Fruit fly (Drosophila melanogaster) whole organism, embryonic: ENCODE results near the gene dsx.

Source experiments
- Atf-2 ChIP-seq: fragments of 200-800 bp; sonication (Bioruptor generic); optimal IDR thresholded peaks from 2 replicates; lab custom pipeline; 2016; ENCODE audit warnings: missing biosample characterization, missing genetic modification characterization
- BtbVII ChIP-seq: fragments of 200-800 bp; sonication (Bioruptor generic); optimal IDR thresholded peaks from 3 replicates; lab custom pipeline; 2017; ENCODE audit warnings: missing biosample characterization, mild to moderate bottlenecking, missing genetic modification characterization
- CG11696 ChIP-seq: fragments of 200-800 bp; sonication (Bioruptor generic); IDR thresholded peaks from 2 replicates; pipeline ENCODE4 v1.3.6; 2022; ENCODE audit warnings: missing biosample characterization, missing genetic modification characterization
- CG15073 ChIP-seq: fragments of 200-800 bp; sonication (Bioruptor generic); optimal IDR thresholded peaks from 2 replicates; lab custom pipeline; 2016; ENCODE audit warnings: missing biosample characterization, missing genetic modification characterization
- CG17359 ChIP-seq: fragments of 200-800 bp; sonication (Bioruptor generic); optimal IDR thresholded peaks from 3 replicates; lab custom pipeline; 2018; ENCODE audit warnings: missing biosample characterization, mild to moderate bottlenecking, missing genetic modification characterization, moderate library complexity
- CG18619 ChIP-seq: fragments of 200-800 bp; sonication (Bioruptor generic); optimal IDR thresholded peaks from 3 replicates; lab custom pipeline; 2017; ENCODE audit warnings: missing biosample characterization, mild to moderate bottlenecking, missing genetic modification characterization
- CG2712 ChIP-seq: fragments of 200-800 bp; optimal IDR thresholded peaks from 3 replicates; lab custom pipeline; 2019; ENCODE audit warnings: missing biosample characterization, mild to moderate bottlenecking, missing genetic modification characterization, moderate library complexity
- CG3281 ChIP-seq: fragments of 200-800 bp; sonication (Bioruptor generic); optimal IDR thresholded peaks from 3 replicates; lab custom pipeline; 2017; ENCODE audit warnings: missing biosample characterization, mild to moderate bottlenecking, missing genetic modification characterization
- CG3995 ChIP-seq: fragments of 200-800 bp; sonication (Bioruptor generic); optimal IDR thresholded peaks from 3 replicates; lab custom pipeline; 2016; ENCODE audit warnings: missing biosample characterization, missing genetic modification characterization
- CG4328 ChIP-seq: fragments of 200-800 bp; sonication (Bioruptor generic); optimal IDR thresholded peaks from 3 replicates; lab custom pipeline; 2017; ENCODE audit warnings: missing biosample characterization, missing genetic modification reagents, missing genetic modification characterization
- CG6175 ChIP-seq: fragments of 200-800 bp; sonication (Bioruptor generic); IDR thresholded peaks from 3 replicates; pipeline ENCODE4 v1.3.6; 2022; ENCODE audit warnings: missing biosample characterization, missing genetic modification characterization
- CG7271 ChIP-seq: fragments of 200-800 bp; sonication (Bioruptor generic); optimal IDR thresholded peaks from 2 replicates; lab custom pipeline; 2018; ENCODE audit warnings: missing biosample characterization, mild to moderate bottlenecking, missing genetic modification characterization, moderate library complexity
- CG7372 ChIP-seq: fragments of 200-800 bp; sonication (Bioruptor generic); IDR thresholded peaks from 2 replicates; pipeline ENCODE4 v1.3.6; 2022; ENCODE audit warnings: missing biosample characterization, missing genetic modification characterization
- CG7786 ChIP-seq: fragments of 200-800 bp; sonication (Bioruptor generic); optimal IDR thresholded peaks from 2 replicates; lab custom pipeline; 2016; ENCODE audit warnings: missing biosample characterization, missing genetic modification characterization
- CG8359 ChIP-seq: fragments of 200-800 bp; sonication (Bioruptor generic); optimal IDR thresholded peaks from 2 replicates; lab custom pipeline; 2017; ENCODE audit warnings: missing biosample characterization, mild to moderate bottlenecking, missing genetic modification characterization, borderline replicate concordance
- CG9817 ChIP-seq: fragments of 200-800 bp; sonication (Bioruptor generic); optimal IDR thresholded peaks from 2 replicates; lab custom pipeline; 2018; ENCODE audit warnings: missing biosample characterization, mild to moderate bottlenecking, missing genetic modification characterization, moderate library complexity
- Dfd ChIP-seq, 2 experiments: fragments of >200 bp; optimal IDR thresholded peaks; 2 replicates each; lab custom pipeline; 2017; ENCODE audit warnings: missing biosample characterization in 2 of 2, missing genetic modification characterization in 2 of 2
- Dip3 ChIP-seq: fragments of 200-800 bp; sonication (Bioruptor generic); optimal IDR thresholded peaks from 3 replicates; lab custom pipeline; 2016; ENCODE audit warnings: missing biosample characterization, missing genetic modification characterization
- Hey ChIP-seq: fragments of 200-800 bp; sonication (Bioruptor generic); optimal IDR thresholded peaks from 3 replicates; lab custom pipeline; 2018; ENCODE audit warnings: missing biosample characterization, mild to moderate bottlenecking, missing genetic modification characterization
- HmgZ ChIP-seq: fragments of 200-800 bp; sonication (Bioruptor generic); optimal IDR thresholded peaks from 2 replicates; lab custom pipeline; 2018; ENCODE audit warnings: missing biosample characterization, mild to moderate bottlenecking, missing genetic modification characterization
- Mes4 ChIP-seq: fragments of 200-800 bp; sonication (Bioruptor generic); optimal IDR thresholded peaks from 2 replicates; lab custom pipeline; 2016; ENCODE audit warnings: missing biosample characterization, missing genetic modification characterization
- NK7.1 ChIP-seq: fragments of 200-800 bp; sonication (Bioruptor generic); optimal IDR thresholded peaks from 3 replicates; lab custom pipeline; 2016; ENCODE audit warnings: missing biosample characterization, missing genetic modification characterization
- Side ChIP-seq: fragments of 200-800 bp; sonication (Bioruptor generic); optimal IDR thresholded peaks from 2 replicates; lab custom pipeline; 2016; ENCODE audit warnings: missing biosample characterization, missing genetic modification characterization
- Usf ChIP-seq: fragments of 200-800 bp; sonication (Bioruptor generic); optimal IDR thresholded peaks from 2 replicates; lab custom pipeline; 2017; ENCODE audit warnings: missing genotype, missing biosample characterization, missing genetic modification characterization
- ash1 ChIP-seq: fragments of 200-800 bp; sonication (Bioruptor generic); optimal IDR thresholded peaks from 2 replicates; lab custom pipeline; 2018; ENCODE audit warnings: missing biosample characterization, mild to moderate bottlenecking, missing genetic modification characterization
- bcd ChIP-seq: fragments of 200-800 bp; sonication (Bioruptor generic); optimal IDR thresholded peaks from 2 replicates; lab custom pipeline; 2017; ENCODE audit warnings: missing biosample characterization, mild to moderate bottlenecking, missing genetic modification characterization
- bigmax ChIP-seq: fragments of 200-800 bp; sonication (Bioruptor generic); optimal IDR thresholded peaks from 2 replicates; lab custom pipeline; 2018; ENCODE audit warnings: missing biosample characterization, mild to moderate bottlenecking, missing genetic modification characterization
- dmrt11E ChIP-seq: fragments of 200-800 bp; sonication (Bioruptor generic); optimal IDR thresholded peaks from 3 replicates; lab custom pipeline; 2018; ENCODE audit warnings: missing biosample characterization, mild to moderate bottlenecking, missing genetic modification characterization, moderate library complexity
- dmrt99B ChIP-seq: fragments of 200-800 bp; sonication (Bioruptor generic); optimal IDR thresholded peaks from 2 replicates; lab custom pipeline; 2018; ENCODE audit warnings: missing biosample characterization, mild to moderate bottlenecking, missing genetic modification characterization, moderate library complexity
- fd3F ChIP-seq: fragments of 200-800 bp; sonication (Bioruptor generic); optimal IDR thresholded peaks from 2 replicates; lab custom pipeline; 2018; ENCODE audit warnings: missing biosample characterization, mild to moderate bottlenecking, missing genetic modification characterization, moderate library complexity
- gfzf ChIP-seq: fragments of 200-800 bp; sonication (Bioruptor generic); optimal IDR thresholded peaks from 2 replicates; lab custom pipeline; 2016; ENCODE audit warnings: missing biosample characterization, mild to moderate bottlenecking, missing genetic modification characterization, moderate library complexity
- gsb-n ChIP-seq: fragments of 200-800 bp; sonication (Bioruptor generic); optimal IDR thresholded peaks from 3 replicates; lab custom pipeline; 2018; ENCODE audit warnings: missing biosample characterization, mild to moderate bottlenecking, missing genetic modification characterization
- ken ChIP-seq: fragments of 200-800 bp; sonication (Bioruptor generic); IDR thresholded peaks from 3 replicates; pipeline ENCODE4 v1.3.6; 2022; ENCODE audit warnings: missing biosample characterization, missing genetic modification characterization
- kni ChIP-seq: fragments of 200-800 bp; sonication (Bioruptor generic); optimal IDR thresholded peaks from 3 replicates; lab custom pipeline; 2017; ENCODE audit warnings: mild to moderate bottlenecking, missing biosample characterization, missing genetic modification reagents, missing genetic modification characterization
- prd ChIP-seq, 3 experiments: fragments of >200 bp in 2 of 3; fragments of 200-800 bp in 1 of 3; sonication (Bioruptor generic) in 1 of 3; optimal IDR thresholded peaks in 2 of 3; IDR thresholded peaks in 1 of 3; 2 replicates in 2 of 3; 3 replicates in 1 of 3; pipeline versions ENCODE4 v1.3.6 to Lab custom; 2017 to 2022; ENCODE audit warnings: missing biosample characterization in 1 of 3, missing genetic modification characterization in 1 of 3
- sens-2 ChIP-seq: fragments of 200-800 bp; sonication (Bioruptor generic); IDR thresholded peaks from 2 replicates; pipeline ENCODE4 v1.3.6; 2022; ENCODE audit warnings: missing biosample characterization, missing genetic modification characterization
- sob ChIP-seq: fragments of 200-800 bp; sonication (Bioruptor generic); IDR thresholded peaks from 2 replicates; pipeline ENCODE4 v1.3.6; 2022; ENCODE audit warnings: missing biosample characterization, missing genetic modification characterization
- stc ChIP-seq: fragments of 200-800 bp; sonication (Bioruptor generic); IDR thresholded peaks from 2 replicates; pipeline ENCODE4 v1.3.6; 2022; ENCODE audit warnings: missing biosample characterization, missing genetic modification characterization
- tin ChIP-seq: fragments of 200-800 bp; sonication (Bioruptor generic); optimal IDR thresholded peaks from 3 replicates; lab custom pipeline; 2016; ENCODE audit warnings: missing biosample characterization, missing genetic modification characterization
- tna ChIP-seq: fragments of 200-800 bp; sonication (Bioruptor generic); IDR thresholded peaks from 2 replicates; pipeline ENCODE4 v1.3.6; 2022; ENCODE audit warnings: missing biosample characterization, missing genetic modification characterization; ENCODE audit not compliant: partially characterized antibody
- zf30C ChIP-seq: fragments of 200-800 bp; sonication (Bioruptor generic); optimal IDR thresholded peaks from 3 replicates; lab custom pipeline; 2018; ENCODE audit warnings: missing biosample characterization, mild to moderate bottlenecking, missing genetic modification characterization

Gene dsx

dm6 chr3R:8001074-8001669, 34.0 kb upstream of the dsx start, which contains the start of the genes Kmn2 and CG2698 (continued):
- TF ChIP-seq Mes4 = peak; percentile 61
- peak; percentile 96 for TF ChIP-seq tin
- peak; percentile 68 for TF ChIP-seq CG7271 (tag; lab: Kevin White, UChicago)
- peak; percentile 95 for TF ChIP-seq CG9817 (tag; lab: Kevin White, UChicago)
- peak; percentile 61 for TF ChIP-seq NK7.1 (GFP tag; lab: Kevin White, UChicago)
- no peak for TF ChIP-seq prd (optimal IDR thresholded peaks at IDR 0.05; lab: Kevin White, UChicago)
- TF ChIP-seq prd (GFP tag; IDR thresholded peaks at IDR 0.05; lab: Robert Waterston, UW) = peak; percentile 99
- peak; percentile 67 for TF ChIP-seq CG8359 (GFP tag; lab: Kevin White, UChicago)
- peak; percentile 96 for TF ChIP-seq CG17359 (tag; lab: Kevin White, UChicago)
- TF ChIP-seq CG6175 (GFP tag; lab: Robert Waterston, UW) = peak; percentile 92
- peak; percentile 94 for TF ChIP-seq dmrt11E
- peak; percentile 95 for TF ChIP-seq fd3F (GFP tag; lab: Kevin White, UChicago)
- no peak; the same call in 1 of the 2 replicates for TF ChIP-seq tna (GFP tag; lab: Robert Waterston, UW)
- peak; percentile 74 for TF ChIP-seq CG7786 (GFP tag; lab: Kevin White, UChicago)
- TF ChIP-seq dmrt99B (tag; lab: Kevin White, UChicago) = peak; percentile 95
- TF ChIP-seq Hey = peak; percentile 61
- peak; percentile 97 for TF ChIP-seq CG7372 (GFP tag; lab: Robert Waterston, UW)
- peak; percentile 80 for TF ChIP-seq Dip3 (GFP tag; lab: Kevin White, UChicago)
- peak; percentile 86 for TF ChIP-seq CG11696 (GFP tag; lab: Robert Waterston, UW)
- TF ChIP-seq ken (GFP tag; lab: Robert Waterston, UW) = peak; percentile 97
- TF ChIP-seq CG4328 (GFP tag; lab: Kevin White, UChicago) = peak; percentile 93
- peak; percentile 95 for TF ChIP-seq sens-2
- TF ChIP-seq sob (GFP tag; lab: Robert Waterston, UW) = peak; percentile 99
- TF ChIP-seq ash1 (GFP tag; lab: Kevin White, UChicago) = peak; percentile 20
- TF ChIP-seq stc = peak; percentile 97
- peak; percentile 75 for TF ChIP-seq CG15073 (GFP tag; lab: Kevin White, UChicago)
- TF ChIP-seq Side (GFP tag; lab: Kevin White, UChicago) = peak; percentile 70
- TF ChIP-seq CG3281 (GFP tag; lab: Kevin White, UChicago) = peak; percentile 94
- peak; percentile 92 for TF ChIP-seq BtbVII (GFP tag; lab: Kevin White, UChicago)
- peak; percentile 96 for TF ChIP-seq bcd
- TF ChIP-seq gfzf (GFP tag; lab: Kevin White, UChicago) = no peak
- peak; percentile 94 for TF ChIP-seq CG18619 (GFP tag; lab: Kevin White, UChicago)
- TF ChIP-seq gsb-n (tag; lab: Kevin White, UChicago) = peak; percentile 94
- no peak for TF ChIP-seq Dfd (GFP tag; optimal IDR thresholded peaks at IDR 0.05; lab: Kevin White, UChicago)
- TF ChIP-seq kni = peak; percentile 87
- peak; percentile 91 for TF ChIP-seq Usf
- peak; percentile 96 for TF ChIP-seq HmgZ (tag; lab: Kevin White, UChicago)
- peak; percentile 95 for TF ChIP-seq CG2712 (tag; lab: Kevin White, UChicago)
- TF ChIP-seq zf30C = no peak
- TF ChIP-seq bigmax (GFP tag; lab: Kevin White, UChicago) = no peak
- TF ChIP-seq Atf-2 (GFP tag; lab: Kevin White, UChicago) = peak; percentile 63
- TF ChIP-seq CG3995 (GFP tag; lab: Kevin White, UChicago) = peak; percentile 69
